Fruit fly (Drosophila melanogaster) whole organism, embryonic: ENCODE results near the gene ClC-a.

Experiments
- CG10462 ChIP-seq: fragments of 200-800 bp; sonication (Bioruptor generic); optimal IDR thresholded peaks from 2 replicates; lab custom pipeline; 2016; ENCODE audit warnings: missing biosample characterization, missing genetic modification characterization
- CG10565 ChIP-seq: fragments of 200-800 bp; sonication (Bioruptor generic); optimal IDR thresholded peaks from 3 replicates; lab custom pipeline; 2016; ENCODE audit warnings: missing biosample characterization, mild to moderate bottlenecking, missing genetic modification characterization
- CG10959 ChIP-seq: fragments of 200-800 bp; sonication (Bioruptor generic); IDR thresholded peaks from 2 replicates; pipeline ENCODE4 v1.3.6; 2022; ENCODE audit warnings: missing biosample characterization, missing genetic modification characterization
- CG11398 ChIP-seq: fragments of 200-800 bp; sonication (Bioruptor generic); optimal IDR thresholded peaks from 2 replicates; lab custom pipeline; 2016; ENCODE audit warnings: missing biosample characterization, missing genetic modification characterization
- CG12071 ChIP-seq: fragments of 200-800 bp; sonication (Bioruptor generic); optimal IDR thresholded peaks from 3 replicates; lab custom pipeline; 2018; ENCODE audit warnings: missing biosample characterization, mild to moderate bottlenecking, missing genetic modification characterization
- CG12155 ChIP-seq: fragments of 200-800 bp; sonication (Bioruptor generic); optimal IDR thresholded peaks from 3 replicates; lab custom pipeline; 2016; ENCODE audit warnings: missing biosample characterization, missing genetic modification characterization
- CG12769 ChIP-seq: fragments of 200-800 bp; sonication (Bioruptor generic); optimal IDR thresholded peaks from 2 replicates; lab custom pipeline; 2019; ENCODE audit warnings: missing biosample characterization, mild to moderate bottlenecking, missing genetic modification characterization, moderate library complexity
- CG14860 ChIP-seq: fragments of 200-800 bp; sonication (Bioruptor generic); IDR thresholded peaks from 3 replicates; pipeline ENCODE4 v1.3.6; 2022; ENCODE audit warnings: missing biosample characterization, missing genetic modification characterization; ENCODE audit not compliant: partially characterized antibody
- CG14965 ChIP-seq: fragments of 200-800 bp; sonication (Bioruptor generic); optimal IDR thresholded peaks from 2 replicates; lab custom pipeline; 2016; ENCODE audit warnings: missing biosample characterization, missing genetic modification characterization, borderline replicate concordance
- CG15514 ChIP-seq: fragments of 200-800 bp; sonication (Bioruptor generic); optimal IDR thresholded peaks from 3 replicates; lab custom pipeline; 2017; ENCODE audit warnings: missing biosample characterization, missing genetic modification characterization, mild to moderate bottlenecking, moderate library complexity, missing genetic modification reagents
- CG31224 ChIP-seq: fragments of 200-800 bp; sonication (Bioruptor generic); IDR thresholded peaks from 2 replicates; pipeline ENCODE4 v1.3.6; 2022; ENCODE audit warnings: missing biosample characterization, missing genetic modification characterization
- CG3163 ChIP-seq: fragments of 200-800 bp; sonication (Bioruptor generic); optimal IDR thresholded peaks from 3 replicates; lab custom pipeline; 2016; ENCODE audit warnings: missing biosample characterization, missing genetic modification characterization
- CG4282 ChIP-seq: fragments of 200-800 bp; sonication (Bioruptor generic); optimal IDR thresholded peaks from 2 replicates; lab custom pipeline; 2016; ENCODE audit warnings: missing biosample characterization, missing genetic modification characterization
- CG4707 ChIP-seq: fragments of 200-800 bp; sonication (Bioruptor generic); optimal IDR thresholded peaks from 2 replicates; lab custom pipeline; 2018; ENCODE audit warnings: missing biosample characterization, mild to moderate bottlenecking, missing genetic modification characterization, moderate library complexity
- CG6254 ChIP-seq: fragments of 200-800 bp; sonication (Bioruptor generic); optimal IDR thresholded peaks from 3 replicates; lab custom pipeline; 2017; ENCODE audit warnings: mild to moderate bottlenecking, missing biosample characterization, missing genetic modification reagents, missing genetic modification characterization
- CG7928 ChIP-seq: fragments of 200-800 bp; sonication (Bioruptor generic); optimal IDR thresholded peaks from 2 replicates; lab custom pipeline; 2017; ENCODE audit warnings: missing biosample characterization, mild to moderate bottlenecking, missing genetic modification characterization
- CG7987 ChIP-seq: fragments of 200-800 bp; sonication (Bioruptor generic); optimal IDR thresholded peaks from 2 replicates; lab custom pipeline; 2018; ENCODE audit warnings: missing biosample characterization, mild to moderate bottlenecking, missing genetic modification characterization, moderate library complexity
- CG8281 ChIP-seq: fragments of 200-800 bp; sonication (Bioruptor generic); optimal IDR thresholded peaks from 2 replicates; lab custom pipeline; 2018; ENCODE audit warnings: missing biosample characterization, mild to moderate bottlenecking, missing genetic modification characterization, moderate library complexity
- CG9797 ChIP-seq: fragments of 200-800 bp; sonication (Bioruptor generic); optimal IDR thresholded peaks from 3 replicates; lab custom pipeline; 2018; ENCODE audit warnings: missing biosample characterization, mild to moderate bottlenecking, missing genetic modification characterization
- CHES-1-like ChIP-seq: fragments of 200-800 bp; sonication (Bioruptor generic); optimal IDR thresholded peaks from 2 replicates; lab custom pipeline; 2016; ENCODE audit warnings: missing biosample characterization, missing genetic modification characterization
- Kr ChIP-seq: fragments of 200-800 bp; sonication (Bioruptor generic); optimal IDR thresholded peaks from 2 replicates; lab custom pipeline; 2017; ENCODE audit warnings: missing biosample characterization, mild to moderate bottlenecking, missing genetic modification characterization
- Neu2 ChIP-seq: fragments of 200-800 bp; sonication (Bioruptor generic); optimal IDR thresholded peaks from 3 replicates; lab custom pipeline; 2016; ENCODE audit warnings: missing biosample characterization, missing genetic modification characterization, borderline replicate concordance
- Opbp ChIP-seq: fragments of 200-800 bp; sonication (Bioruptor generic); IDR thresholded peaks from 3 replicates; pipeline ENCODE4 v1.3.6; 2022; ENCODE audit warnings: missing biosample characterization, missing genetic modification characterization; ENCODE audit not compliant: partially characterized antibody
- Ptx1 ChIP-seq: fragments of 200-800 bp; sonication (Bioruptor generic); IDR thresholded peaks from 2 replicates; pipeline ENCODE4 v1.3.6; 2022; ENCODE audit warnings: missing biosample characterization, missing genetic modification characterization
- Sox102F ChIP-seq: fragments of 200-800 bp; sonication (Bioruptor generic); optimal IDR thresholded peaks from 2 replicates; lab custom pipeline; 2018; ENCODE audit warnings: missing biosample characterization, mild to moderate bottlenecking, missing genetic modification characterization, moderate library complexity
- amos ChIP-seq: fragments of 200-800 bp; sonication (Bioruptor generic); IDR thresholded peaks from 2 replicates; pipeline ENCODE4 v1.3.6; 2022; ENCODE audit warnings: missing biosample characterization, missing genetic modification characterization; ENCODE audit not compliant: partially characterized antibody
- ase ChIP-seq: fragments of 200-800 bp; sonication (Bioruptor generic); IDR thresholded peaks from 3 replicates; pipeline ENCODE4 v1.3.6; 2022; ENCODE audit warnings: missing biosample characterization, missing genetic modification characterization
- ash1 ChIP-seq: fragments of 200-800 bp; sonication (Bioruptor generic); optimal IDR thresholded peaks from 2 replicates; lab custom pipeline; 2018; ENCODE audit warnings: missing biosample characterization, mild to moderate bottlenecking, missing genetic modification characterization
- az2 ChIP-seq: fragments of 200-800 bp; sonication (Bioruptor generic); optimal IDR thresholded peaks from 3 replicates; lab custom pipeline; 2016; ENCODE audit warnings: missing biosample characterization, missing genetic modification characterization
- chm ChIP-seq: fragments of 200-800 bp; sonication (Bioruptor generic); IDR thresholded peaks from 2 replicates; pipeline ENCODE4 v1.3.6; 2022; ENCODE audit warnings: missing biosample characterization, missing genetic modification characterization
- crol ChIP-seq: fragments of 200-800 bp; sonication (Bioruptor generic); IDR thresholded peaks from 2 replicates; pipeline ENCODE4 v1.3.6; 2022; ENCODE audit warnings: missing biosample characterization, missing genetic modification characterization
- dan ChIP-seq: fragments of 200-800 bp; sonication (Bioruptor generic); IDR thresholded peaks from 2 replicates; pipeline ENCODE4 v1.3.6; 2022; ENCODE audit warnings: missing biosample characterization, missing genetic modification characterization
- fd64A ChIP-seq: fragments of 200-800 bp; sonication (Bioruptor generic); optimal IDR thresholded peaks from 3 replicates; lab custom pipeline; 2018; ENCODE audit warnings: missing biosample characterization, mild to moderate bottlenecking, missing genetic modification characterization
- gce ChIP-seq: fragments of 200-800 bp; sonication (Bioruptor generic); IDR thresholded peaks from 3 replicates; pipeline ENCODE4 v1.3.6; 2022; ENCODE audit warnings: missing biosample characterization, missing genetic modification characterization
- gfzf ChIP-seq: fragments of 200-800 bp; sonication (Bioruptor generic); optimal IDR thresholded peaks from 2 replicates; lab custom pipeline; 2016; ENCODE audit warnings: missing biosample characterization, mild to moderate bottlenecking, missing genetic modification characterization, moderate library complexity
- ind ChIP-seq: fragments of 200-800 bp; sonication (Bioruptor generic); optimal IDR thresholded peaks from 3 replicates; lab custom pipeline; 2016; ENCODE audit warnings: missing biosample characterization, missing genetic modification characterization
- kay ChIP-seq: fragments of 200-800 bp; sonication (Bioruptor generic); optimal IDR thresholded peaks from 2 replicates; lab custom pipeline; 2016; ENCODE audit warnings: missing biosample characterization, missing genetic modification characterization
- knrl ChIP-seq: fragments of 200-800 bp; sonication (Bioruptor generic); IDR thresholded peaks from 3 replicates; pipeline ENCODE4 v1.3.6; 2022; ENCODE audit warnings: missing biosample characterization, missing genetic modification characterization; ENCODE audit not compliant: partially characterized antibody
- luna ChIP-seq: fragments of 200-800 bp; sonication (Bioruptor generic); optimal IDR thresholded peaks from 2 replicates; lab custom pipeline; 2016; ENCODE audit warnings: missing biosample characterization, missing genetic modification characterization
- oc ChIP-seq: fragments of 200-800 bp; sonication (Bioruptor generic); optimal IDR thresholded peaks from 2 replicates; lab custom pipeline; 2018; ENCODE audit warnings: missing biosample characterization, mild to moderate bottlenecking, missing genetic modification characterization, moderate library complexity
- otp ChIP-seq: fragments of 200-800 bp; sonication (Bioruptor generic); IDR thresholded peaks from 3 replicates; pipeline ENCODE4, ENCODE4 v1.3.6; 2022; ENCODE audit warnings: missing biosample characterization, missing genetic modification characterization
- pho ChIP-seq: fragments of 200-800 bp; sonication (Bioruptor generic); optimal IDR thresholded peaks from 2 replicates; lab custom pipeline; 2016; ENCODE audit warnings: missing biosample characterization, missing genetic modification characterization
- sc ChIP-seq, 3 experiments: fragments of >200 bp in 2 of 3; fragments of 200-800 bp in 1 of 3; sonication (Bioruptor generic) in 1 of 3; optimal IDR thresholded peaks; 2 replicates in 2 of 3; 3 replicates in 1 of 3; lab custom pipeline; 2017; ENCODE audit warnings: mild to moderate bottlenecking in 1 of 3, missing biosample characterization in 1 of 3, missing genetic modification characterization in 1 of 3, missing genetic modification reagents in 1 of 3
- tin ChIP-seq: fragments of 200-800 bp; sonication (Bioruptor generic); optimal IDR thresholded peaks from 3 replicates; lab custom pipeline; 2016; ENCODE audit warnings: missing biosample characterization, missing genetic modification characterization
- tll ChIP-seq, 2 experiments: fragments of 200-800 bp in 1 of 2; fragments of >200 bp in 1 of 2; sonication (Bioruptor generic) in 1 of 2; optimal IDR thresholded peaks; 2 replicates each; lab custom pipeline; 2017 to 2019; ENCODE audit warnings: missing biosample characterization in 2 of 2, missing genetic modification characterization in 2 of 2, mild to moderate bottlenecking in 1 of 2, moderate library complexity in 1 of 2
- trem ChIP-seq: fragments of 200-800 bp; optimal IDR thresholded peaks from 3 replicates; lab custom pipeline; 2019; ENCODE audit warnings: missing biosample characterization, mild to moderate bottlenecking, missing genetic modification characterization, moderate library complexity
- twi ChIP-seq: fragments of 200-800 bp; optimal IDR thresholded peaks from 2 replicates; lab custom pipeline; 2019; ENCODE audit warnings: missing biosample characterization, mild to moderate bottlenecking, missing genetic modification characterization, moderate library complexity
- yki ChIP-seq: fragments of >200 bp; optimal IDR thresholded peaks from 3 replicates; lab custom pipeline; 2018

Gene ClC-a

dm6 chr3R:11760669-11761387 is 52.2 kb downstream of the ClC-a start (continued):
- TF ChIP-seq ash1 (GFP tag; lab: Kevin White, UChicago) (peak; percentile 99), gce (GFP tag; lab: Robert Waterston, UW) (no peak), fd64A (peak; percentile 99), CG10959 (no peak), CG6254 (peak; percentile 98), CG15514 (GFP tag; lab: Kevin White, UChicago) (peak; percentile 96), kay (GFP tag; lab: Kevin White, UChicago) (peak; percentile 100), CG4282 (peak; percentile 100), luna (GFP tag; lab: Kevin White, UChicago) (peak; percentile 100), twi (tag; lab: Kevin White, UChicago) (peak; percentile 99), gfzf (GFP tag; lab: Kevin White, UChicago) (peak; percentile 54), CG11398 (peak; percentile 100), Neu2 (GFP tag; lab: Kevin White, UChicago) (peak; percentile 99), tll (GFP tag; optimal IDR thresholded peaks at IDR 0.05; lab: Kevin White, UChicago) (peak in 1 of 2 experiments; percentile 82), dan (GFP tag; lab: Robert Waterston, UW) (no peak), ind (peak; percentile 100), trem (tag; lab: Kevin White, UChicago) (peak; percentile 97), CG31224 (GFP tag; lab: Robert Waterston, UW) (no peak), pho (GFP tag; lab: Kevin White, UChicago) (peak; percentile 100), amos (no peak), Sox102F (peak; percentile 100), CG8281 (tag; lab: Kevin White, UChicago) (peak; percentile 96), knrl (no peak), az2 (GFP tag; lab: Kevin White, UChicago) (peak; percentile 100), CG7987 (GFP tag; lab: Kevin White, UChicago) (peak; percentile 99), CG12769 (peak; percentile 100), Ptx1 (no peak), CG12155 (GFP tag; lab: Kevin White, UChicago) (peak; percentile 99), crol (GFP tag; lab: Robert Waterston, UW) (no peak), oc (tag; lab: Kevin White, UChicago) (peak; percentile 100), tin (peak; percentile 100), CG10565 (GFP tag; lab: Kevin White, UChicago) (peak; percentile 99), CG14965 (GFP tag; lab: Kevin White, UChicago) (peak; percentile 95), CG9797 (GFP tag; lab: Kevin White, UChicago) (peak; percentile 78), CHES-1-like (GFP tag; lab: Kevin White, UChicago) (peak; percentile 100), CG4707 (GFP tag; lab: Kevin White, UChicago) (peak; percentile 99), otp (GFP tag; lab: Robert Waterston, UW) (no peak), CG3163 (GFP tag; lab: Kevin White, UChicago) (peak; percentile 100), Opbp (no peak), CG10462 (GFP tag; lab: Kevin White, UChicago) (peak; percentile 100), CG12071 (peak; percentile 100), yki (lab: Kevin White, UChicago) (peak; percentile 69), chm (GFP tag; lab: Robert Waterston, UW) (no peak), Kr (GFP tag; lab: Kevin White, UChicago) (peak; percentile 91), CG14860 (GFP tag; lab: Robert Waterston, UW) (no peak), ase (GFP tag; lab: Robert Waterston, UW) (no peak), CG7928 (peak; percentile 87), sc (optimal IDR thresholded peaks at IDR 0.05; lab: Kevin White, UChicago) (no peak), sc (GFP tag; optimal IDR thresholded peaks at IDR 0.05; lab: Kevin White, UChicago) (peak; percentile 100)
